Fruit fly (Drosophila melanogaster) whole organism, embryonic: Measurements from ENCODE around the gene CG16972.
A peak's percentile ranks its signal among the peaks of the same experiment; 100 is the strongest.

Source experiments
- Antp ChIP-seq: fragments of 200-800 bp; sonication (Bioruptor generic); optimal IDR thresholded peaks from 3 replicates; lab custom pipeline; 2016; ENCODE audit warnings: missing biosample characterization, missing genetic modification characterization
- BEAF-32 ChIP-seq: fragments of 200-800 bp; sonication (Bioruptor generic); optimal IDR thresholded peaks from 3 replicates; lab custom pipeline; 2017; ENCODE audit warnings: missing biosample characterization, missing genetic modification characterization, mild to moderate bottlenecking, moderate library complexity, missing genetic modification reagents
- Bgb ChIP-seq: fragments of 200-800 bp; sonication (Bioruptor generic); IDR thresholded peaks from 2 replicates; pipeline ENCODE4 v1.3.6; 2022; ENCODE audit warnings: missing biosample characterization, missing genetic modification characterization; ENCODE audit not compliant: partially characterized antibody
- CG11723 ChIP-seq: fragments of 200-800 bp; sonication (Bioruptor generic); optimal IDR thresholded peaks from 2 replicates; lab custom pipeline; 2017; ENCODE audit warnings: missing biosample characterization, mild to moderate bottlenecking, missing genetic modification characterization
- CG13775 ChIP-seq: fragments of 200-800 bp; sonication (Bioruptor generic); optimal IDR thresholded peaks from 3 replicates; lab custom pipeline; 2017; ENCODE audit warnings: missing biosample characterization, mild to moderate bottlenecking, missing genetic modification characterization
- CG15269 ChIP-seq: fragments of 200-800 bp; sonication (Bioruptor generic); optimal IDR thresholded peaks from 2 replicates; lab custom pipeline; 2018; ENCODE audit warnings: missing biosample characterization, mild to moderate bottlenecking, missing genetic modification characterization, moderate library complexity
- CG1603 ChIP-seq: fragments of 200-800 bp; sonication (Bioruptor generic); optimal IDR thresholded peaks from 2 replicates; lab custom pipeline; 2019; ENCODE audit warnings: missing biosample characterization, mild to moderate bottlenecking, missing genetic modification characterization, moderate library complexity
- CG17802 ChIP-seq: fragments of 200-800 bp; sonication (Bioruptor generic); optimal IDR thresholded peaks from 2 replicates; lab custom pipeline; 2018; ENCODE audit warnings: missing biosample characterization, mild to moderate bottlenecking, missing genetic modification characterization, moderate library complexity
- CG2889 ChIP-seq: fragments of 200-800 bp; sonication (Bioruptor generic); IDR thresholded peaks from 3 replicates; pipeline ENCODE4 v1.3.6; 2022; ENCODE audit warnings: missing biosample characterization, missing genetic modification characterization
- CG30431 ChIP-seq: fragments of 200-800 bp; sonication (Bioruptor generic); optimal IDR thresholded peaks from 2 replicates; lab custom pipeline; 2017; ENCODE audit warnings: missing biosample characterization, missing genetic modification characterization
- CG34224 ChIP-seq: fragments of 200-800 bp; sonication (Bioruptor generic); IDR thresholded peaks from 3 replicates; pipeline ENCODE4 v1.3.6; 2022; ENCODE audit warnings: missing biosample characterization, missing genetic modification characterization; ENCODE audit not compliant: partially characterized antibody
- CG34376 ChIP-seq: fragments of 200-800 bp; sonication (Bioruptor generic); optimal IDR thresholded peaks from 2 replicates; lab custom pipeline; 2018; ENCODE audit warnings: missing biosample characterization, mild to moderate bottlenecking, missing genetic modification characterization
- CG3726 ChIP-seq: fragments of 200-800 bp; sonication (Bioruptor generic); IDR thresholded peaks from 3 replicates; pipeline ENCODE4, ENCODE4 v1.3.6; 2022; ENCODE audit warnings: missing biosample characterization, missing genetic modification characterization
- CG42726 ChIP-seq: fragments of 200-800 bp; sonication (Bioruptor generic); IDR thresholded peaks from 2 replicates; pipeline ENCODE4 v1.3.6; 2022; ENCODE audit warnings: missing biosample characterization, missing genetic modification characterization; ENCODE audit not compliant: partially characterized antibody
- CG4328 ChIP-seq: fragments of 200-800 bp; sonication (Bioruptor generic); optimal IDR thresholded peaks from 3 replicates; lab custom pipeline; 2017; ENCODE audit warnings: missing biosample characterization, missing genetic modification reagents, missing genetic modification characterization
- CG6654 ChIP-seq: fragments of 200-800 bp; sonication (Bioruptor generic); optimal IDR thresholded peaks from 2 replicates; lab custom pipeline; 2017; ENCODE audit warnings: missing biosample characterization, mild to moderate bottlenecking, missing genetic modification characterization
- CG7556 ChIP-seq: fragments of 200-800 bp; sonication (Bioruptor generic); optimal IDR thresholded peaks from 2 replicates; lab custom pipeline; 2017; ENCODE audit warnings: missing biosample characterization, mild to moderate bottlenecking, missing genetic modification characterization
- CG8765 ChIP-seq: fragments of 200-800 bp; sonication (Bioruptor generic); IDR thresholded peaks from 2 replicates; pipeline ENCODE4 v1.3.6; 2022; ENCODE audit warnings: missing biosample characterization, missing genetic modification characterization
- CG9215 ChIP-seq: fragments of 200-800 bp; sonication (Bioruptor generic); IDR thresholded peaks from 2 replicates; pipeline ENCODE4 v1.3.6; 2022; ENCODE audit warnings: missing biosample characterization, missing genetic modification characterization
- CG9609 ChIP-seq: fragments of 200-800 bp; sonication (Bioruptor generic); optimal IDR thresholded peaks from 3 replicates; lab custom pipeline; 2016; ENCODE audit warnings: missing biosample characterization, missing genetic modification characterization
- CrebB ChIP-seq: fragments of 200-800 bp; sonication (Bioruptor generic); optimal IDR thresholded peaks from 3 replicates; lab custom pipeline; 2018; ENCODE audit warnings: missing biosample characterization, mild to moderate bottlenecking, missing genetic modification characterization
- D19A ChIP-seq: fragments of 200-800 bp; optimal IDR thresholded peaks from 3 replicates; lab custom pipeline; 2019; ENCODE audit warnings: missing biosample characterization, mild to moderate bottlenecking, missing genetic modification characterization, moderate library complexity
- E2f1 ChIP-seq: fragments of 200-800 bp; sonication (Bioruptor generic); IDR thresholded peaks from 2 replicates; pipeline ENCODE4 v1.3.6; 2022; ENCODE audit warnings: missing biosample characterization, missing genetic modification characterization
- Elba2 ChIP-seq: fragments of 200-800 bp; sonication (Bioruptor generic); optimal IDR thresholded peaks from 3 replicates; lab custom pipeline; 2016; ENCODE audit warnings: missing biosample characterization, missing genetic modification characterization
- Ets65A ChIP-seq: fragments of 200-800 bp; sonication (Bioruptor generic); peaks from one replicate; lab custom pipeline; 2016; ENCODE audit warnings: missing biosample characterization, missing genetic modification characterization
- HmgD ChIP-seq: fragments of 200-800 bp; sonication (Bioruptor generic); optimal IDR thresholded peaks from 3 replicates; lab custom pipeline; 2016; ENCODE audit warnings: missing biosample characterization, missing genetic modification characterization
- Hmx ChIP-seq: fragments of 200-800 bp; sonication (Bioruptor generic); optimal IDR thresholded peaks from 2 replicates; lab custom pipeline; 2016; ENCODE audit warnings: missing biosample characterization, missing genetic modification characterization
- Hr51 ChIP-seq, 2 experiments: fragments of 200-800 bp; sonication (Bioruptor generic); optimal IDR thresholded peaks; 2 replicates in 1 of 2; 3 replicates in 1 of 2; lab custom pipeline; 2016 to 2018; ENCODE audit warnings: missing biosample characterization in 2 of 2, missing genetic modification characterization in 2 of 2, mild to moderate bottlenecking in 1 of 2, moderate library complexity in 1 of 2
- Lhr ChIP-seq: fragments of 200-800 bp; sonication (Bioruptor generic); optimal IDR thresholded peaks from 3 replicates; lab custom pipeline; 2017; ENCODE audit warnings: mild to moderate bottlenecking, missing biosample characterization, missing genetic modification reagents, missing genetic modification characterization
- Mrtf ChIP-seq: fragments of 200-800 bp; sonication (Bioruptor generic); IDR thresholded peaks from 3 replicates; pipeline ENCODE4 v1.3.6; 2022; ENCODE audit warnings: missing biosample characterization, missing genetic modification characterization
- NC2β ChIP-seq: fragments of 200-800 bp; sonication (Bioruptor generic); optimal IDR thresholded peaks from 2 replicates; lab custom pipeline; 2016; ENCODE audit warnings: missing biosample characterization, missing genetic modification characterization
- Oaz ChIP-seq: fragments of 200-800 bp; sonication (Bioruptor generic); IDR thresholded peaks from 2 replicates; pipeline ENCODE4 v1.3.6; 2022; ENCODE audit warnings: missing biosample characterization, missing genetic modification characterization
- Poxn ChIP-seq: fragments of 200-800 bp; sonication (Bioruptor generic); IDR thresholded peaks from 2 replicates; pipeline ENCODE4 v1.3.6; 2022; ENCODE audit warnings: missing biosample characterization, missing genetic modification characterization
- Side ChIP-seq: fragments of 200-800 bp; sonication (Bioruptor generic); optimal IDR thresholded peaks from 2 replicates; lab custom pipeline; 2016; ENCODE audit warnings: missing biosample characterization, missing genetic modification characterization
- Sin3A ChIP-seq: fragments of >200 bp; optimal IDR thresholded peaks from 2 replicates; lab custom pipeline; 2018
- Six4 ChIP-seq: fragments of 200-800 bp; sonication (Bioruptor generic); optimal IDR thresholded peaks from 2 replicates; lab custom pipeline; 2016; ENCODE audit warnings: missing biosample characterization, missing genetic modification characterization
- Usf ChIP-seq: fragments of 200-800 bp; sonication (Bioruptor generic); optimal IDR thresholded peaks from 2 replicates; lab custom pipeline; 2017; ENCODE audit warnings: missing genotype, missing biosample characterization, missing genetic modification characterization
- Xbp1 ChIP-seq: fragments of 200-800 bp; sonication (Bioruptor generic); optimal IDR thresholded peaks from 3 replicates; lab custom pipeline; 2016; ENCODE audit warnings: missing biosample characterization, mild to moderate bottlenecking, missing genetic modification characterization
- abd-A ChIP-seq: fragments of 200-800 bp; sonication (Bioruptor generic); optimal IDR thresholded peaks from 3 replicates; lab custom pipeline; 2019; ENCODE audit warnings: missing biosample characterization, mild to moderate bottlenecking, missing genetic modification characterization, moderate library complexity
- br ChIP-seq: fragments of >200 bp; optimal IDR thresholded peaks from 2 replicates; lab custom pipeline; 2017
- dan ChIP-seq: fragments of 200-800 bp; sonication (Bioruptor generic); IDR thresholded peaks from 2 replicates; pipeline ENCODE4 v1.3.6; 2022; ENCODE audit warnings: missing biosample characterization, missing genetic modification characterization
- dm ChIP-seq: fragments of 200-800 bp; sonication (Bioruptor generic); optimal IDR thresholded peaks from 3 replicates; lab custom pipeline; 2016; ENCODE audit warnings: missing biosample characterization, missing genetic modification characterization
- gsb-n ChIP-seq: fragments of 200-800 bp; sonication (Bioruptor generic); optimal IDR thresholded peaks from 3 replicates; lab custom pipeline; 2018; ENCODE audit warnings: missing biosample characterization, mild to moderate bottlenecking, missing genetic modification characterization
- hbn ChIP-seq: fragments of 200-800 bp; sonication (Bioruptor generic); IDR thresholded peaks from 2 replicates; pipeline ENCODE4 v1.3.6; 2022; ENCODE audit warnings: missing biosample characterization, missing genetic modification characterization; ENCODE audit not compliant: partially characterized antibody
- hth ChIP-seq: fragments of >200 bp; optimal IDR thresholded peaks from 2 replicates; lab custom pipeline; 2017; ENCODE audit warnings: inconsistent platforms
- jumu ChIP-seq: fragments of 200-800 bp; sonication (Bioruptor generic); optimal IDR thresholded peaks from 3 replicates; lab custom pipeline; 2016; ENCODE audit warnings: missing biosample characterization, missing genetic modification characterization
- mam ChIP-seq: fragments of 200-800 bp; sonication (Bioruptor generic); optimal IDR thresholded peaks from 3 replicates; lab custom pipeline; 2016; ENCODE audit warnings: missing biosample characterization, missing genetic modification characterization
- p53 ChIP-seq: fragments of 200-800 bp; sonication (Bioruptor generic); optimal IDR thresholded peaks from 2 replicates; lab custom pipeline; 2016; ENCODE audit warnings: missing biosample characterization, missing genetic modification characterization
- peb ChIP-seq: fragments of 200-800 bp; sonication (Bioruptor generic); IDR thresholded peaks from 2 replicates; pipeline ENCODE4 v1.3.6; 2022; ENCODE audit warnings: missing biosample characterization, missing genetic modification characterization
- seq ChIP-seq: fragments of 200-800 bp; sonication (Bioruptor generic); IDR thresholded peaks from 2 replicates; pipeline ENCODE4 v1.3.6; 2022; ENCODE audit warnings: missing biosample characterization, missing genetic modification characterization
- sob ChIP-seq: fragments of 200-800 bp; sonication (Bioruptor generic); IDR thresholded peaks from 2 replicates; pipeline ENCODE4 v1.3.6; 2022; ENCODE audit warnings: missing biosample characterization, missing genetic modification characterization
- zen2 ChIP-seq: fragments of 200-800 bp; sonication (Bioruptor generic); IDR thresholded peaks from 3 replicates; pipeline ENCODE4 v1.3.6; 2022; ENCODE audit warnings: missing biosample characterization, missing genetic modification characterization; ENCODE audit not compliant: partially characterized antibody

The CG16972 gene

DNA sequence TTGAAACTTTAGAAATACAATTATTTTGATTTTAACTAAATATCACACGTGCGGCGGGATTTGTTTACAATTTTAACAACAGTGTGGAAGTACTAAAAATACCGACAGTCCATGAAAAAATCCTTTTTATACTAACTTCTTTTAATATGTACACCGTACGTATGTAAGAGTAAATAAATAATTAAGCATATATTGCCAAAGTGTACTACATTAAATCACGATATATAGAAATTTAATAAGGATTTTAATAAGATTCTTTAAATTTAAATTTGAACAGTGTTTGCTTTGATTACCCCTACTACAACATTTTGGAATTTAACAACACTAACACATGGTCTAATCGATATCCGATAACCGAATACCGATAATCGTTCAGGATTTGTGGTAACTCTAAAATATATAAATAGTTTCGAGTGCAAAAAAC lies 19.1 kb upstream of the CG16972 start, which contains the start of the genes Ski6 and CG16812 (continued):
- TF ChIP-seq Usf (GFP tag; lab: Kevin White, UChicago), result no peak
- TF ChIP-seq CG2889, result no peak
- no peak for TF ChIP-seq Sin3A
- no peak for TF ChIP-seq p53 (GFP tag; lab: Kevin White, UChicago)
- TF ChIP-seq abd-A (tag; lab: Kevin White, UChicago), result no peak
- TF ChIP-seq mam (GFP tag; lab: Kevin White, UChicago), result no peak
- peak; percentile 68 for TF ChIP-seq gsb-n (tag; lab: Kevin White, UChicago)
- TF ChIP-seq sob, result no peak; the same call in 1 of the 2 replicates
- no peak for TF ChIP-seq CG30431 (GFP tag; lab: Kevin White, UChicago)
- no peak for TF ChIP-seq HmgD (GFP tag; lab: Kevin White, UChicago)
- TF ChIP-seq CG9609 (GFP tag; lab: Kevin White, UChicago), result no peak
- no peak for TF ChIP-seq dan (GFP tag; lab: Robert Waterston, UW)
- peak; percentile 29 for TF ChIP-seq Elba2 (GFP tag; lab: Kevin White, UChicago)
- peak; percentile 60 for TF ChIP-seq BEAF-32 (GFP tag; lab: Kevin White, UChicago)
- TF ChIP-seq dm, result peak; percentile 43
- TF ChIP-seq Side (GFP tag; lab: Kevin White, UChicago), result no peak
- TF ChIP-seq Antp, result no peak
- TF ChIP-seq CG34224 (GFP tag; lab: Robert Waterston, UW), result 0 out of 3 replicates have a peak, but pooled peaks have one; percentile 31
- TF ChIP-seq CrebB, result peak; percentile 66
- TF ChIP-seq D19A (tag; lab: Kevin White, UChicago), result no peak
- no peak for TF ChIP-seq CG17802 (tag; lab: Kevin White, UChicago)
- TF ChIP-seq Xbp1 (GFP tag; lab: Kevin White, UChicago), result peak; percentile 74
- TF ChIP-seq Hmx (GFP tag; lab: Kevin White, UChicago), result peak; percentile 35
- peak; percentile 79 for TF ChIP-seq Ets65A
- no peak for TF ChIP-seq Mrtf (GFP tag; lab: Robert Waterston, UW)
- TF ChIP-seq jumu, result no peak
- no peak for TF ChIP-seq CG34376
- TF ChIP-seq Hr51 (GFP tag; optimal IDR thresholded peaks at IDR 0.05; lab: Kevin White, UChicago), result no peak
- TF ChIP-seq seq (GFP tag; lab: Robert Waterston, UW), result no peak
- TF ChIP-seq zen2 (GFP tag; lab: Robert Waterston, UW), result no peak
- TF ChIP-seq Lhr (GFP tag; lab: Kevin White, UChicago), result no peak
- peak; percentile 65 for TF ChIP-seq CG13775 (GFP tag; lab: Kevin White, UChicago)
- peak; percentile 68 for TF ChIP-seq E2f1 (GFP tag; lab: Robert Waterston, UW)
- no peak for TF ChIP-seq Poxn (GFP tag; lab: Robert Waterston, UW)
- TF ChIP-seq Bgb, result no peak
- peak; percentile 65 for TF ChIP-seq CG7556 (GFP tag; lab: Kevin White, UChicago)
- peak; percentile 83 for TF ChIP-seq CG15269 (tag; lab: Kevin White, UChicago)
- no peak for TF ChIP-seq CG3726 (GFP tag; lab: Robert Waterston, UW)
- peak; percentile 46 for TF ChIP-seq Six4 (GFP tag; lab: Kevin White, UChicago)
- peak; percentile 50 for TF ChIP-seq CG9215 (GFP tag; lab: Robert Waterston, UW)
- 0 out of 2 replicates have a peak, but pooled peaks have one; percentile 12 for TF ChIP-seq peb (GFP tag; lab: Robert Waterston, UW)
- no peak for TF ChIP-seq CG6654 (GFP tag; lab: Kevin White, UChicago)
- TF ChIP-seq CG8765 (GFP tag; lab: Robert Waterston, UW), result no peak
- peak; percentile 36; the same call in 1 of the 2 replicates for TF ChIP-seq hbn (GFP tag; lab: Robert Waterston, UW)
- peak; percentile 44 for TF ChIP-seq CG1603 (tag; lab: Kevin White, UChicago)
- no peak for TF ChIP-seq Oaz (GFP tag; lab: Robert Waterston, UW)
- no peak for TF ChIP-seq CG4328
- TF ChIP-seq CG11723 (GFP tag; lab: Kevin White, UChicago), result no peak
- TF ChIP-seq NC2β, result peak; percentile 51
- TF ChIP-seq br (lab: Kevin White, UChicago), result no peak
- no peak for TF ChIP-seq CG42726 (GFP tag; lab: Robert Waterston, UW)
- no peak for TF ChIP-seq hth (lab: Kevin White, UChicago)
